Worm (Caenorhabditis elegans) whole organism, L1 larva: ENCODE measurements around the gene F11A5.17.

Source experiments
- aly-2 ChIP-seq: fragments of 150-350 bp; optimal IDR thresholded peaks from 2 replicates; lab custom pipeline; 2014; ENCODE audit warnings: missing biosample characterization, missing genetic modification characterization
- egl-27 ChIP-seq, 2 experiments: fragments of 150-350 bp in 1 of 2; sonication (generic microtip); optimal IDR thresholded peaks; 3 replicates each; lab custom pipeline; 2017 to 2018; ENCODE audit warnings: missing biosample characterization in 2 of 2, missing genetic modification characterization in 2 of 2, missing genetic modification reagents in 2 of 2
- lin-15B ChIP-seq: fragments of 150-350 bp; sonication (generic microtip); optimal IDR thresholded peaks from 3 replicates; lab custom pipeline; 2014; ENCODE audit warnings: missing biosample characterization, missing genetic modification characterization
- mef-2 ChIP-seq: fragments of 150-350 bp; optimal IDR thresholded peaks from 2 replicates; lab custom pipeline; 2014; ENCODE audit warnings: missing biosample characterization, missing genetic modification characterization
- mep-1 ChIP-seq: fragments of 150-350 bp; optimal IDR thresholded peaks from 2 replicates; lab custom pipeline; 2014; ENCODE audit warnings: missing biosample characterization, missing genetic modification characterization
- nhr-12 ChIP-seq: sonication (generic microtip); optimal IDR thresholded peaks from 2 replicates; lab custom pipeline; 2017; ENCODE audit warnings: missing biosample characterization, missing genetic modification characterization
- nhr-85 ChIP-seq: sonication (generic microtip); peaks from one replicate; lab custom pipeline; 2016; ENCODE audit warnings: missing genetic modification characterization, inconsistent platforms, missing compliant biosample characterization
- tbx-2 ChIP-seq: sonication (generic microtip); optimal IDR thresholded peaks from 2 replicates; lab custom pipeline; 2016; ENCODE audit warnings: missing genetic modification characterization, missing compliant biosample characterization

- TF ChIP-seq nhr-12 (tag; lab: Kevin White, UChicago): no peak
- TF ChIP-seq tbx-2: no peak
- TF ChIP-seq lin-15B: no peak
- no peak for TF ChIP-seq nhr-85 (tag; lab: Kevin White, UChicago)
- TF ChIP-seq egl-27 (tag; optimal IDR thresholded peaks at IDR 0.05; lab: Kevin White, UChicago): no peak
- no peak for TF ChIP-seq mep-1 (tag; lab: Kevin White, UChicago)
- TF ChIP-seq mef-2 (tag; lab: Kevin White, UChicago): no peak
- TF ChIP-seq aly-2 (tag; lab: Kevin White, UChicago): no peak
Observed at ce11 chrV:16171721-16172120, 30.1 kb upstream of the F11A5.17 start, which contains the start of gene K05D4.9.
